Fruit fly (Drosophila melanogaster) whole organism, pupa: ENCODE results near the gene Pkc98E.

Source experiments
- CG10348 ChIP-seq: fragments of 200-800 bp; sonication (Bioruptor generic); IDR thresholded peaks from 2 replicates; pipeline ENCODE4 v1.3.6; 2022; ENCODE audit warnings: missing biosample characterization, missing genetic modification characterization
- CG12605 ChIP-seq: fragments of 200-800 bp; sonication (Bioruptor generic); IDR thresholded peaks from 2 replicates; pipeline ENCODE4 v1.3.6; 2022; ENCODE audit warnings: missing biosample characterization, missing genetic modification characterization
- CG13204 ChIP-seq: fragments of 200-800 bp; sonication (Bioruptor generic); optimal IDR thresholded peaks from 2 replicates; lab custom pipeline; 2018; ENCODE audit warnings: missing biosample characterization, mild to moderate bottlenecking, missing genetic modification characterization, moderate library complexity
- CG14655 ChIP-seq: fragments of 200-800 bp; sonication (Bioruptor generic); optimal IDR thresholded peaks from 3 replicates; lab custom pipeline; 2017; ENCODE audit warnings: mild to moderate bottlenecking, missing biosample characterization, missing genetic modification reagents, missing genetic modification characterization
- CG15710 ChIP-seq: fragments of 200-800 bp; sonication (Bioruptor generic); optimal IDR thresholded peaks from 2 replicates; lab custom pipeline; 2018; ENCODE audit warnings: missing biosample characterization, mild to moderate bottlenecking, missing genetic modification characterization, moderate library complexity
- CG17806 ChIP-seq: fragments of 200-800 bp; sonication (Bioruptor generic); optimal IDR thresholded peaks from 2 replicates; lab custom pipeline; 2018; ENCODE audit warnings: missing biosample characterization, mild to moderate bottlenecking, missing genetic modification characterization, moderate library complexity
- CG32121 ChIP-seq: fragments of 200-800 bp; sonication (Bioruptor generic); IDR thresholded peaks from 2 replicates; pipeline ENCODE4 v1.3.6; 2022; ENCODE audit warnings: missing biosample characterization, missing genetic modification characterization
- CG34367 ChIP-seq: fragments of 200-800 bp; sonication (Bioruptor generic); optimal IDR thresholded peaks from 2 replicates; lab custom pipeline; 2018; ENCODE audit warnings: missing biosample characterization, mild to moderate bottlenecking, missing genetic modification characterization
- CG4496 ChIP-seq: fragments of 200-800 bp; sonication (Bioruptor generic); IDR thresholded peaks from 3 replicates; pipeline ENCODE4 v1.3.6; 2022; ENCODE audit warnings: missing biosample characterization, missing genetic modification characterization
- CG8159 ChIP-seq: fragments of 200-800 bp; sonication (Bioruptor generic); optimal IDR thresholded peaks from 3 replicates; lab custom pipeline; 2018; ENCODE audit warnings: missing biosample characterization, mild to moderate bottlenecking, missing genetic modification characterization, moderate library complexity
- CG8301 ChIP-seq: fragments of 200-800 bp; sonication (Bioruptor generic); optimal IDR thresholded peaks from 2 replicates; lab custom pipeline; 2018; ENCODE audit warnings: missing biosample characterization, mild to moderate bottlenecking, missing genetic modification characterization
- CG9948 ChIP-seq: fragments of 200-800 bp; sonication (Bioruptor generic); optimal IDR thresholded peaks from 2 replicates; lab custom pipeline; 2018; ENCODE audit warnings: missing biosample characterization, mild to moderate bottlenecking, missing genetic modification characterization, moderate library complexity
- D1 ChIP-seq: fragments of 200-800 bp; sonication (Bioruptor generic); optimal IDR thresholded peaks from 2 replicates; lab custom pipeline; 2018; ENCODE audit warnings: missing biosample characterization, mild to moderate bottlenecking, missing genetic modification characterization, moderate library complexity
- EcR ChIP-seq: fragments of 200-800 bp; sonication (Bioruptor generic); optimal IDR thresholded peaks from 3 replicates; lab custom pipeline; 2019; ENCODE audit warnings: missing biosample characterization, missing genetic modification characterization, mild to moderate bottlenecking, moderate library complexity, missing genetic modification reagents
- Ets98B ChIP-seq: fragments of 200-800 bp; sonication (Bioruptor generic); IDR thresholded peaks from 2 replicates; pipeline ENCODE4 v1.3.6; 2022; ENCODE audit warnings: missing biosample characterization, missing genetic modification characterization
- Pif1A ChIP-seq: fragments of 200-800 bp; sonication (Bioruptor generic); optimal IDR thresholded peaks from 3 replicates; lab custom pipeline; 2016; ENCODE audit warnings: missing biosample characterization, missing genetic modification characterization
- Pif1B ChIP-seq: fragments of 200-800 bp; sonication (Bioruptor generic); optimal IDR thresholded peaks from 3 replicates; lab custom pipeline; 2016; ENCODE audit warnings: missing biosample characterization, missing genetic modification characterization
- Snoo ChIP-seq: fragments of 200-800 bp; sonication (Bioruptor generic); optimal IDR thresholded peaks from 3 replicates; lab custom pipeline; 2017; ENCODE audit warnings: missing biosample characterization, mild to moderate bottlenecking, missing genetic modification characterization, inconsistent platforms
- fd96Ca ChIP-seq: fragments of 200-800 bp; sonication (Bioruptor generic); IDR thresholded peaks from 3 replicates; pipeline ENCODE4 v1.3.6; 2022; ENCODE audit warnings: missing biosample characterization, missing genetic modification characterization
- gl ChIP-seq: fragments of 200-800 bp; sonication (Bioruptor generic); optimal IDR thresholded peaks from 2 replicates; lab custom pipeline; 2018; ENCODE audit warnings: missing biosample characterization, mild to moderate bottlenecking, missing genetic modification characterization
- rn ChIP-seq: fragments of 200-800 bp; sonication (Bioruptor generic); IDR thresholded peaks from 2 replicates; pipeline ENCODE4 v1.3.6; 2022; ENCODE audit warnings: missing biosample characterization, missing genetic modification characterization

The Pkc98E gene

DNA sequence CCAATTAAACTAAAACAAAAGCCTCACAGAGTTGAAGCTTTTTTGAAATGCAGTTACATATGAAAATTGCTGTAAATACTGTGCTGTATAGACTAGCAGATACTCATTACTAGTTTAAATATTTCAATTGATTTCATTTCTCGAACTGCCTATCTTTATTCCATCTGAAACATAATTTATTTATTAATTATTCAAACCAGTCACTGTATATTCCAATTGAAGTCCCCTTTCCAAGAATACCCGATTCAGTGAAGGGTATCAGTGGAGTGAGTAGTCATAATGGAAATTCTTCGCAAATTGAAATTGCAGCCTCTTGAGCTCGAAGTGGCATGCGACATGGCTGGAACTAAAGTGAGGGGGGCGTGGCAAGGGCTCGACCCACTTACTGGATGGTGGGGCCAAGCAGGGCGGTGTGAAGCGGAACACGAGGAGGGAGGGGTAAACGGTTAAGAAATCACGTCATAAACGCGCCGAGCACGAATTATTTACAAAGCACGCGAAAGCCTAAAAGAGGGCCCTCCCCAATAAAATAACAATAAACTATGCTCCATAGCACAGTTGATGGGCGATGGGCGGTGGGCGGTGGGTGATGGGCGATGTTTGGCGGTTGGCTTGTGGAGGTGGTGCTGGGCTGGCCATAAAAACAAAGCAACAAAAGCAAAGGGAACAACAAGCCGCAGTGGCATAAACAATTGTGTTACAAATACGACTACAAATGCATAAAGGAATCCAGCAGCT lies 33.9 kb upstream of the Pkc98E start:
- TF ChIP-seq CG34367 (tag; lab: Kevin White, UChicago) (no peak), fd96Ca (GFP tag; lab: Robert Waterston, UW) (no peak), rn (no peak), Ets98B (peak; percentile 43; the same call in 1 of the 2 replicates), Pif1A (peak; percentile 42), CG12605 (GFP tag; lab: Robert Waterston, UW) (no peak), CG17806 (tag; lab: Kevin White, UChicago) (peak; percentile 50), CG9948 (tag; lab: Kevin White, UChicago) (peak; percentile 35), Snoo (tag; lab: Kevin White, UChicago) (peak; percentile 3), CG8159 (peak; percentile 58), CG15710 (peak; percentile 60), gl (tag; lab: Kevin White, UChicago) (no peak), D1 (tag; lab: Kevin White, UChicago) (no peak), CG4496 (GFP tag; lab: Robert Waterston, UW) (0 out of 3 replicates have a peak, but pooled peaks have one; percentile 8), CG13204 (no peak), CG10348 (GFP tag; lab: Robert Waterston, UW) (no peak), CG8301 (tag; lab: Kevin White, UChicago) (peak; percentile 35), Pif1B (peak; percentile 3), CG32121 (GFP tag; lab: Robert Waterston, UW) (peak; percentile 49; the same call in 1 of the 2 replicates), EcR (GFP tag; lab: Kevin White, UChicago) (no peak), CG14655 (peak; percentile 43)

DNA sequence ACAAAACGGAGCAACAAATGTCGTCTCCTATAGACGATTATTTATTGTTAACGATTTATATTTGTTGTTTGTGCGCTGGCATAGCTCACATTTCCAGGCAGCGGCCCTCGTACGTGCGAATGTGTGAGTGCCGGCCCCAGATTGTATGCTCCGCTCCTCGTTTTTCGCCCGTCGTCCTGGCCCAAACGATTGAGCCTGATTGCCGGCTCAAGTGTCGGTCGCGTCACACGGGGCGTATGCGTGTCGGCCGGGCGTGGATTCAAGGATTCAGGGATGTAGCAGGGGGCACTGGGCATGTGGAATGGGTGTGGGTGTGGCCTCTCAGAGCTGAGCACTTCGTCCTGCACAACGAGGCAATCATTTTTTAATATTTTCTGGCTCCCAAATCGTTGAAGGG lies 33.3 kb upstream of the Pkc98E start:
- TF ChIP-seq rn (no peak), CG14655 (no peak), Pif1B (no peak), CG32121 (GFP tag; lab: Robert Waterston, UW) (no peak), CG34367 (tag; lab: Kevin White, UChicago) (no peak), Snoo (tag; lab: Kevin White, UChicago) (no peak), D1 (tag; lab: Kevin White, UChicago) (no peak), gl (tag; lab: Kevin White, UChicago) (no peak), Ets98B (no peak), Pif1A (no peak), CG8159 (no peak), fd96Ca (GFP tag; lab: Robert Waterston, UW) (no peak), CG9948 (tag; lab: Kevin White, UChicago) (no peak), CG4496 (GFP tag; lab: Robert Waterston, UW) (no peak), CG10348 (GFP tag; lab: Robert Waterston, UW) (no peak)

DNA sequence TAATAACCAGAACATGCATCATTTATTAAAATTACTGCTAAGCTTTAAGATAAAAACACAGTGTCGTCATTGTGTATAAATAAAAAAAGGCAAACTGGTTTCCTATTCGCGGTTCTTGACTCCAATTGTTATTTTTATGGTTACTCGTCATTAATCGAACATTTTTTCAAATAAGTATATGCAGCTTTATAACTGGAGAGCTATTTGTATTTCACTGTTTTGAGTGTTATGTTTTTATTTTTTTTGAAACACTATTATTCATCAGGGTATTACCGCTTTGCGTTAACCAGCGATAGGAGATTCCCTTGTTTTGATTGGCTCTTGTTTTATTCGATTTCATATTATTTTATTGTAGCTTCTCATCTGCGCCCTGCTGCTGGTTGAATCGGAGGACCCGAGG lies 27.8 kb upstream of the Pkc98E start:
- TF ChIP-seq CG12605 (GFP tag; lab: Robert Waterston, UW): no peak
- TF ChIP-seq CG14655: peak; percentile 23
- peak; percentile 14 for TF ChIP-seq Pif1A
- TF ChIP-seq Snoo (tag; lab: Kevin White, UChicago): no peak
- TF ChIP-seq CG9948 (tag; lab: Kevin White, UChicago): peak; percentile 14
- peak; percentile 17 for TF ChIP-seq CG17806 (tag; lab: Kevin White, UChicago)
- no peak for TF ChIP-seq CG10348 (GFP tag; lab: Robert Waterston, UW)
- TF ChIP-seq CG8301 (tag; lab: Kevin White, UChicago): peak; percentile 15
- TF ChIP-seq CG34367 (tag; lab: Kevin White, UChicago): no peak
- peak; percentile 68 for TF ChIP-seq CG8159
- no peak for TF ChIP-seq D1 (tag; lab: Kevin White, UChicago)
- TF ChIP-seq CG15710: peak; percentile 51

DNA sequence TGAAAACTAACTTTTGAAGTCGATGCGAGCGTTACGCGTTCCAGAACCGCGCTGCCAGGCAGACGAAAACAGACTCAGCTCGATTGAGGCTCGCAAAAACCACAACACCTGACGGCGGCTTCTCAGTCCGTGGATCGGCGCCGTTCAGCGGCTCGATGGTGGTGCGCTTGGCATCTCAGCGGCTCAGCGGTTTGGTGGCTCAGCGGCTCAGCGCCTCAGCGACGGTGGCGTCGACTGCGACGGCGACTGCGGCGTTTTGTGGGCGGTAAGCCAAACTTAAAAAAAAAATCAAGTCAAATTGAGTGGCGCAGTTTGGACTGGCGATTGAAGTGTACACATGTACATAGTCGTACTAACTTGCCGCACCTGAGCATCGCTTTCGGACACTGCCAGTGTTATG lies 18.6 kb upstream of the Pkc98E start, which contains the start of gene wat:
Gene wat (minus strand): TSS at position 41 of the 400 bp plus-strand sequence.
- TF ChIP-seq fd96Ca (GFP tag; lab: Robert Waterston, UW) (no peak), CG32121 (GFP tag; lab: Robert Waterston, UW) (no peak), D1 (tag; lab: Kevin White, UChicago) (no peak), EcR (GFP tag; lab: Kevin White, UChicago) (no peak), CG15710 (no peak), Snoo (tag; lab: Kevin White, UChicago) (no peak), CG14655 (no peak), CG8301 (tag; lab: Kevin White, UChicago) (no peak), CG8159 (no peak), CG4496 (GFP tag; lab: Robert Waterston, UW) (0 out of 3 replicates have a peak, but pooled peaks have one; percentile 26), CG17806 (tag; lab: Kevin White, UChicago) (no peak), CG13204 (no peak), Ets98B (peak; percentile 9; the same call in 1 of the 2 replicates)
- TF ChIP-seq, all 21 proteins: peak for 2

DNA sequence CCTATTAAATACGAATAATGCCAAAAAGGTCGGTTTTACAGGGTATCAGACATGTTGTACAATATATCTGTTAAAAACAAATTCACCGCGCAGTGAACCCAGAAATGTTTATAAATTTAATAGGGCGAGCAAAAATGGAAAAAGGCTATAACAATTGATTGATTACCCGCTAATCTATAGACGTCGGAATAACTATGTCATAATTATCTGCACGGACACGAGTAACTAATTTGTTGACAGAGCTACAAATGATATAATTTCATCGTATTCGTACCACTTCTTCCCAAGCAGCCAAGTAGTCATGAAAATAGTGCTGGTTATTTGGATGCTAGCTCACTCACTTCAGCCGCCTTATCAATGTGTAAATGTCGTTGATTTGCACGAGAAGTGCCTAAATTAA lies 14.3 kb upstream of the Pkc98E start, which contains the start of gene CG14518:
Gene CG14518 (plus strand): TSS at position 301 of the 400 bp plus-strand sequence.
- TF ChIP-seq D1 (tag; lab: Kevin White, UChicago) (no peak), CG8159 (no peak), Ets98B (no peak), CG32121 (GFP tag; lab: Robert Waterston, UW) (no peak), EcR (GFP tag; lab: Kevin White, UChicago) (no peak)

DNA sequence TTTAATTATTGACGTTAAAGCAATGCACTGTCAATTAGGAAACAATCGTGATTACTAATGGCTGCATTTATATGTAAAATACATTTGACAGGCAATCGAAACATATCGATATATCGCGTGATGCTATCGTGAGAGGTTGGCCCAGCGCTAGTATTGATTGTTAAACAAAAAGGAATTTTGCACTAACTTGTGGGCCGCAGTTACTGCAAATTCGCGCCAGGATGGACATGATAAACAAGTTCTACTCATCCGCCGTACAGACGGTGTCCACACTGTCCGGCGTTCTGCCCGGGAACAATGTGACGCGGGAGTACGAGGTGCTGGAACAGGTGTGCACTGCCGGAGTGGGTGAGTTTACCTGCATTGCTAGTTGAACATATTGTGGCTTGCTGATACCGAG lies 11.8 kb upstream of the Pkc98E start, which contains the start of the genes eIF4E6 and CG1951:
Gene eIF4E6 (minus strand): TSS at position 53 of the 400 bp plus-strand sequence.
Gene CG1951 (plus strand): TSS at position 115 of the 400 bp plus-strand sequence.
- TF ChIP-seq CG17806 (tag; lab: Kevin White, UChicago): no peak
- no peak for TF ChIP-seq rn
- no peak for TF ChIP-seq D1 (tag; lab: Kevin White, UChicago)
- TF ChIP-seq Snoo (tag; lab: Kevin White, UChicago): no peak
- no peak for TF ChIP-seq fd96Ca (GFP tag; lab: Robert Waterston, UW)
- no peak for TF ChIP-seq Ets98B
- TF ChIP-seq CG8159: no peak
- no peak for TF ChIP-seq CG12605 (GFP tag; lab: Robert Waterston, UW)
- TF ChIP-seq CG15710: no peak
- TF ChIP-seq EcR (GFP tag; lab: Kevin White, UChicago): no peak
- TF ChIP-seq CG13204: no peak
- TF ChIP-seq gl (tag; lab: Kevin White, UChicago): no peak
- TF ChIP-seq Pif1A: no peak
- TF ChIP-seq CG32121 (GFP tag; lab: Robert Waterston, UW): no peak
- no peak for TF ChIP-seq CG8301 (tag; lab: Kevin White, UChicago)
- no peak for TF ChIP-seq CG34367 (tag; lab: Kevin White, UChicago)
- no peak for TF ChIP-seq CG9948 (tag; lab: Kevin White, UChicago)
- no peak for TF ChIP-seq CG10348 (GFP tag; lab: Robert Waterston, UW)
- TF ChIP-seq CG4496 (GFP tag; lab: Robert Waterston, UW): no peak
- TF ChIP-seq Pif1B: no peak
- TF ChIP-seq, all 21 proteins: peak for 0
